Worm (Caenorhabditis elegans) whole organism, L1 larva: Measurements from ENCODE around the gene klf-1.
A peak's percentile ranks its signal among the peaks of the same experiment; 100 is the strongest.
"Not testable (repeated sequence)": the region's sequence is repeated elsewhere in the genome, so short reads cannot be mapped to it uniquely, and the experiment has no call there.

ENCODE experiments used
- C04F5.9 ChIP-seq: sonication (generic microtip); optimal IDR thresholded peaks from 2 replicates; lab custom pipeline; 2016; ENCODE audit warnings: missing genetic modification characterization, missing compliant biosample characterization
- C16A3.4 ChIP-seq: fragments of 150-350 bp; optimal IDR thresholded peaks from 2 replicates; lab custom pipeline; 2014; ENCODE audit warnings: missing biosample characterization, missing genetic modification characterization
- Y116A8C.19 ChIP-seq: sonication (generic microtip); optimal IDR thresholded peaks from 2 replicates; lab custom pipeline; 2016; ENCODE audit warnings: missing compliant biosample characterization, missing genetic modification characterization, borderline replicate concordance
- alr-1 ChIP-seq: fragments of 200-800 bp; sonication (Bioruptor generic); optimal IDR thresholded peaks from 2 replicates; lab custom pipeline; 2018; ENCODE audit warnings: borderline replicate concordance, mild to moderate bottlenecking, missing genetic modification characterization, missing compliant biosample characterization
- aly-2 ChIP-seq: fragments of 150-350 bp; optimal IDR thresholded peaks from 2 replicates; lab custom pipeline; 2014; ENCODE audit warnings: missing biosample characterization, missing genetic modification characterization
- ceh-63 ChIP-seq: fragments of 200-800 bp; sonication (Bioruptor generic); optimal IDR thresholded peaks from 2 replicates; lab custom pipeline; 2018; ENCODE audit warnings: mild to moderate bottlenecking, missing genetic modification characterization, missing compliant biosample characterization
- elt-2 ChIP-seq: sonication (generic microtip); optimal IDR thresholded peaks from 2 replicates; lab custom pipeline; 2016; ENCODE audit warnings: missing genetic modification characterization, mild to moderate bottlenecking, inconsistent platforms, missing compliant biosample characterization, missing genetic modification reagents
- fos-1 ChIP-seq: fragments of 150-350 bp; optimal IDR thresholded peaks from 2 replicates; lab custom pipeline; 2014; ENCODE audit warnings: missing biosample characterization, missing genetic modification characterization
- grh-1 ChIP-seq: fragments of 200-800 bp; sonication (Bioruptor generic); IDR thresholded peaks from 2 replicates; pipeline ENCODE4 v1.3.6; 2022; ENCODE audit warnings: missing genetic modification reagents, missing genetic modification characterization, missing compliant biosample characterization
- irx-1 ChIP-seq: sonication (generic microtip); optimal IDR thresholded peaks from 2 replicates; lab custom pipeline; 2016; ENCODE audit warnings: missing genetic modification characterization, missing compliant biosample characterization
- lin-35 ChIP-seq, 2 experiments: fragments of 150-350 bp; optimal IDR thresholded peaks; 2 replicates each; lab custom pipeline; 2014; ENCODE audit warnings: missing biosample characterization in 2 of 2, missing genetic modification characterization in 2 of 2, missing genetic modification reagents in 2 of 2
- nhr-11 ChIP-seq: fragments of 150-350 bp; optimal IDR thresholded peaks from 2 replicates; lab custom pipeline; 2014; ENCODE audit warnings: missing biosample characterization, missing genetic modification characterization
- nhr-20 ChIP-seq: sonication (generic microtip); optimal IDR thresholded peaks from 2 replicates; lab custom pipeline; 2016; ENCODE audit warnings: mild to moderate bottlenecking, missing genetic modification characterization, missing compliant biosample characterization
- nhr-71 ChIP-seq: sonication (generic microtip); optimal IDR thresholded peaks from 2 replicates; lab custom pipeline; 2016; ENCODE audit warnings: mild to moderate bottlenecking, missing genetic modification characterization, moderate library complexity, missing compliant biosample characterization
- nhr-77 ChIP-seq: fragments of 150-350 bp; optimal IDR thresholded peaks from 2 replicates; lab custom pipeline; 2014; ENCODE audit warnings: missing biosample characterization, missing genetic modification characterization
- nhr-85 ChIP-seq: sonication (generic microtip); peaks from one replicate; lab custom pipeline; 2016; ENCODE audit warnings: missing genetic modification characterization, inconsistent platforms, missing compliant biosample characterization
- pqm-1 ChIP-seq: sonication (generic microtip); optimal IDR thresholded peaks from 3 replicates; lab custom pipeline; 2017; ENCODE audit warnings: missing biosample characterization, missing genetic modification characterization
- sup-37 ChIP-seq: fragments of 200-800 bp; sonication (Bioruptor generic); optimal IDR thresholded peaks from 2 replicates; lab custom pipeline; 2018; ENCODE audit warnings: mild to moderate bottlenecking, missing genetic modification characterization, missing compliant biosample characterization
- tbx-2 ChIP-seq: sonication (generic microtip); optimal IDR thresholded peaks from 2 replicates; lab custom pipeline; 2016; ENCODE audit warnings: missing genetic modification characterization, missing compliant biosample characterization
- tlp-1 ChIP-seq: fragments of 150-350 bp; optimal IDR thresholded peaks from 2 replicates; lab custom pipeline; 2014; ENCODE audit warnings: missing biosample characterization, missing genetic modification characterization
- unc-30 ChIP-seq: sonication (generic microtip); optimal IDR thresholded peaks from 2 replicates; lab custom pipeline; 2017; ENCODE audit warnings: missing biosample characterization, missing genetic modification characterization
- unc-62 ChIP-seq: fragments of 150-350 bp; optimal IDR thresholded peaks from 2 replicates; lab custom pipeline; 2014; ENCODE audit warnings: missing biosample characterization, missing genetic modification reagents, missing genetic modification characterization
- unc-98 ChIP-seq: fragments of 200-800 bp; sonication (Bioruptor generic); IDR thresholded peaks from 2 replicates; pipeline ENCODE4 v1.3.6; 2022; ENCODE audit warnings: missing genetic modification characterization, missing compliant biosample characterization
- zag-1 ChIP-seq: fragments of 150-350 bp; optimal IDR thresholded peaks from 2 replicates; lab custom pipeline; 2014; ENCODE audit warnings: missing biosample characterization, missing genetic modification characterization
- zip-4 ChIP-seq: fragments of 200-800 bp; sonication (Bioruptor generic); optimal IDR thresholded peaks from 2 replicates; lab custom pipeline; 2018; ENCODE audit warnings: mild to moderate bottlenecking, missing genetic modification characterization, moderate library complexity, missing compliant biosample characterization
- ztf-11 ChIP-seq, 2 experiments: sonication (generic microtip); optimal IDR thresholded peaks; 2 replicates each; lab custom pipeline; 2016 to 2017; ENCODE audit warnings: missing genetic modification characterization in 2 of 2, missing biosample characterization in 1 of 2, missing compliant biosample characterization in 1 of 2

Gene klf-1

ce11 chrIII:2834998-2835397 is 39.6 kb upstream of the klf-1 start:
- no peak for TF ChIP-seq C16A3.4 (tag; lab: Kevin White, UChicago)

ce11 chrIII:2836339-2836738 is 38.3 kb upstream of the klf-1 start, which contains the start of gene josd-1:
TSS of gene josd-1 (plus strand) at chrIII:2836639.
- TF ChIP-seq C04F5.9 (no peak), fos-1 (tag; lab: Kevin White, UChicago) (no peak), tlp-1 (tag; lab: Kevin White, UChicago) (no peak), unc-62 (GFP tag; lab: Kevin White, UChicago) (no peak)

ce11 chrIII:2836742-2837416 is 37.7 kb upstream of the klf-1 start:
- TF ChIP-seq grh-1 (GFP tag; lab: Robert Waterston, UW), result 0 out of 2 replicates have a peak, but pooled peaks have one; percentile 14

ce11 chrIII:2840877-2841540 is 33.6 kb upstream of the klf-1 start, which contains the start of gene Y71H2AR.2:
TSS of gene Y71H2AR.2 (minus strand) at chrIII:2840927.
- no peak for TF ChIP-seq C16A3.4 (tag; lab: Kevin White, UChicago)
- no peak for TF ChIP-seq unc-62 (GFP tag; lab: Kevin White, UChicago)
- no peak for TF ChIP-seq unc-30 (tag; lab: Kevin White, UChicago)
- TF ChIP-seq ceh-63, result no peak
- no peak for TF ChIP-seq unc-98 (GFP tag; lab: Robert Waterston, UW)
- TF ChIP-seq grh-1 (GFP tag; lab: Robert Waterston, UW), result no peak
- TF ChIP-seq nhr-77 (tag; lab: Kevin White, UChicago), result no peak
- no peak for TF ChIP-seq irx-1 (tag; lab: Kevin White, UChicago)
- no peak for TF ChIP-seq ztf-11 (tag; optimal IDR thresholded peaks at IDR 0.05; lab: Kevin White, UChicago)
- no peak for TF ChIP-seq lin-35 (GFP tag; optimal IDR thresholded peaks at IDR 0.05; lab: Kevin White, UChicago)
- no peak for TF ChIP-seq nhr-20
- no peak for TF ChIP-seq zag-1
- no peak for TF ChIP-seq sup-37
- TF ChIP-seq aly-2 (tag; lab: Kevin White, UChicago), result no peak
- TF ChIP-seq alr-1 (tag; lab: Kevin White, UChicago), result no peak
- TF ChIP-seq pqm-1 (tag; lab: Kevin White, UChicago), result no peak
- TF ChIP-seq nhr-11 (tag; lab: Kevin White, UChicago), result no peak

- TF ChIP-seq elt-2 (tag; lab: Kevin White, UChicago) (peak; percentile 23), nhr-71 (no peak)
These were observed 32.7 kb upstream of the klf-1 start, which contains the start of gene H34I24.2 for ce11 chrIII:2841856-2842373. TSS of gene H34I24.2 (plus strand) at chrIII:2842044.

ce11 chrIII:2846747-2847146 is 27.9 kb upstream of the klf-1 start, which contains the start of gene H34I24.1:
TSS of gene H34I24.1 (plus strand) at chrIII:2847047.
- not testable (repeated sequence) for TF ChIP-seq tbx-2, Y116A8C.19, nhr-85 (tag; lab: Kevin White, UChicago)

ce11 chrIII:2855929-2856328 is 18.7 kb upstream of the klf-1 start, which contains the start of gene F56F11.4:
TSS of gene F56F11.4 (plus strand) at chrIII:2856229.
- TF ChIP-seq zip-4 (GFP tag; lab: Kevin White, UChicago), result no peak
- no peak for TF ChIP-seq grh-1 (GFP tag; lab: Robert Waterston, UW)
- TF ChIP-seq, all 84 proteins: peak for 0
